Fruit fly (Drosophila melanogaster) whole organism, embryonic: Measurements from ENCODE around the gene Try29F.
A peak's percentile ranks its signal among the peaks of the same experiment; 100 is the strongest.

ENCODE experiments used
- B-H2 ChIP-seq: fragments of 200-800 bp; sonication (Bioruptor generic); optimal IDR thresholded peaks from 2 replicates; lab custom pipeline; 2018; ENCODE audit warnings: missing biosample characterization, mild to moderate bottlenecking, missing genetic modification characterization
- Bgb ChIP-seq: fragments of 200-800 bp; sonication (Bioruptor generic); IDR thresholded peaks from 2 replicates; pipeline ENCODE4 v1.3.6; 2022; ENCODE audit warnings: missing biosample characterization, missing genetic modification characterization; ENCODE audit not compliant: partially characterized antibody
- BtbVII ChIP-seq: fragments of 200-800 bp; sonication (Bioruptor generic); optimal IDR thresholded peaks from 3 replicates; lab custom pipeline; 2017; ENCODE audit warnings: missing biosample characterization, mild to moderate bottlenecking, missing genetic modification characterization
- CG10147 ChIP-seq: fragments of 200-800 bp; sonication (Bioruptor generic); optimal IDR thresholded peaks from 2 replicates; lab custom pipeline; 2019; ENCODE audit warnings: missing biosample characterization, mild to moderate bottlenecking, missing genetic modification characterization, moderate library complexity
- CG14050 ChIP-seq: fragments of 200-800 bp; sonication (Bioruptor generic); IDR thresholded peaks from 3 replicates; pipeline ENCODE4 v1.3.6; 2022; ENCODE audit warnings: missing biosample characterization, missing genetic modification characterization
- CG14441 ChIP-seq: fragments of 200-800 bp; sonication (Bioruptor generic); IDR thresholded peaks from 2 replicates; pipeline ENCODE4 v1.3.6; 2022; ENCODE audit warnings: missing biosample characterization, missing genetic modification characterization
- CG15479 ChIP-seq: fragments of 200-800 bp; sonication (Bioruptor generic); optimal IDR thresholded peaks from 3 replicates; lab custom pipeline; 2019; ENCODE audit warnings: missing biosample characterization, mild to moderate bottlenecking, missing genetic modification characterization, moderate library complexity
- CG16779 ChIP-seq: fragments of 200-800 bp; sonication (Bioruptor generic); IDR thresholded peaks from 2 replicates; pipeline ENCODE4 v1.3.6; 2022; ENCODE audit warnings: missing biosample characterization, missing genetic modification characterization
- CG16813 ChIP-seq: fragments of 200-800 bp; sonication (Bioruptor generic); IDR thresholded peaks from 3 replicates; pipeline ENCODE4 v1.3.6; 2022; ENCODE audit warnings: missing biosample characterization, missing genetic modification characterization; ENCODE audit not compliant: partially characterized antibody
- CG2116 ChIP-seq: fragments of 200-800 bp; sonication (Bioruptor generic); optimal IDR thresholded peaks from 3 replicates; lab custom pipeline; 2018; ENCODE audit warnings: missing biosample characterization, mild to moderate bottlenecking, missing genetic modification characterization
- CG30020 ChIP-seq: fragments of 200-800 bp; optimal IDR thresholded peaks from 2 replicates; lab custom pipeline; 2019; ENCODE audit warnings: missing biosample characterization, mild to moderate bottlenecking, missing genetic modification characterization, moderate library complexity
- CG42726 ChIP-seq: fragments of 200-800 bp; sonication (Bioruptor generic); IDR thresholded peaks from 2 replicates; pipeline ENCODE4 v1.3.6; 2022; ENCODE audit warnings: missing biosample characterization, missing genetic modification characterization; ENCODE audit not compliant: partially characterized antibody
- CG4617 ChIP-seq: fragments of 200-800 bp; sonication (Bioruptor generic); optimal IDR thresholded peaks from 3 replicates; lab custom pipeline; 2016; ENCODE audit warnings: missing biosample characterization, missing genetic modification characterization, borderline replicate concordance
- CG5245 ChIP-seq: fragments of 200-800 bp; sonication (Bioruptor generic); optimal IDR thresholded peaks from 3 replicates; lab custom pipeline; 2016; ENCODE audit warnings: missing biosample characterization, missing genetic modification characterization
- CG5953 ChIP-seq: fragments of 200-800 bp; sonication (Bioruptor generic); IDR thresholded peaks from 2 replicates; pipeline ENCODE4 v1.3.6; 2022; ENCODE audit warnings: missing biosample characterization, missing genetic modification characterization
- CG7786 ChIP-seq: fragments of 200-800 bp; sonication (Bioruptor generic); optimal IDR thresholded peaks from 2 replicates; lab custom pipeline; 2016; ENCODE audit warnings: missing biosample characterization, missing genetic modification characterization
- CG7928 ChIP-seq: fragments of 200-800 bp; sonication (Bioruptor generic); optimal IDR thresholded peaks from 2 replicates; lab custom pipeline; 2017; ENCODE audit warnings: missing biosample characterization, mild to moderate bottlenecking, missing genetic modification characterization
- CTCF ChIP-seq: fragments of 200-800 bp; sonication (Bioruptor generic); optimal IDR thresholded peaks from 2 replicates; lab custom pipeline; 2017; ENCODE audit warnings: missing biosample characterization, mild to moderate bottlenecking, missing genetic modification characterization, moderate library complexity
- Ets65A ChIP-seq: fragments of 200-800 bp; sonication (Bioruptor generic); peaks from one replicate; lab custom pipeline; 2016; ENCODE audit warnings: missing biosample characterization, missing genetic modification characterization
- Fer1 ChIP-seq: fragments of 200-800 bp; sonication (Bioruptor generic); optimal IDR thresholded peaks from 2 replicates; lab custom pipeline; 2017; ENCODE audit warnings: missing biosample characterization, mild to moderate bottlenecking, missing genetic modification characterization
- H2.0 ChIP-seq: fragments of 200-800 bp; sonication (Bioruptor generic); IDR thresholded peaks from 2 replicates; pipeline ENCODE4 v1.3.6; 2022; ENCODE audit warnings: missing biosample characterization, missing genetic modification characterization
- HmgZ ChIP-seq: fragments of 200-800 bp; sonication (Bioruptor generic); optimal IDR thresholded peaks from 2 replicates; lab custom pipeline; 2018; ENCODE audit warnings: missing biosample characterization, mild to moderate bottlenecking, missing genetic modification characterization
- Hmr ChIP-seq: fragments of 200-800 bp; sonication (Bioruptor generic); optimal IDR thresholded peaks from 3 replicates; lab custom pipeline; 2017; ENCODE audit warnings: mild to moderate bottlenecking, missing biosample characterization, missing genetic modification reagents, missing genetic modification characterization
- Hr51 ChIP-seq, 2 experiments: fragments of 200-800 bp; sonication (Bioruptor generic); optimal IDR thresholded peaks; 2 replicates in 1 of 2; 3 replicates in 1 of 2; lab custom pipeline; 2016 to 2018; ENCODE audit warnings: missing biosample characterization in 2 of 2, missing genetic modification characterization in 2 of 2, mild to moderate bottlenecking in 1 of 2, moderate library complexity in 1 of 2
- Hr78 ChIP-seq, 2 experiments: fragments of 200-800 bp in 1 of 2; fragments of >200 bp in 1 of 2; sonication (Bioruptor generic) in 1 of 2; optimal IDR thresholded peaks; 2 replicates each; lab custom pipeline; 2017 to 2019; ENCODE audit warnings: missing biosample characterization in 2 of 2, missing genetic modification characterization in 2 of 2, mild to moderate bottlenecking in 1 of 2, moderate library complexity in 1 of 2
- Kr ChIP-seq: fragments of 200-800 bp; sonication (Bioruptor generic); optimal IDR thresholded peaks from 2 replicates; lab custom pipeline; 2017; ENCODE audit warnings: missing biosample characterization, mild to moderate bottlenecking, missing genetic modification characterization
- Mad ChIP-seq: fragments of 200-800 bp; sonication (Bioruptor generic); optimal IDR thresholded peaks from 2 replicates; lab custom pipeline; 2016; ENCODE audit warnings: missing biosample characterization, missing genetic modification characterization
- Max ChIP-seq: fragments of 200-800 bp; sonication (Bioruptor generic); optimal IDR thresholded peaks from 2 replicates; lab custom pipeline; 2016; ENCODE audit warnings: missing biosample characterization, mild to moderate bottlenecking, missing genetic modification characterization
- Myb ChIP-seq: fragments of 200-800 bp; sonication (Bioruptor generic); optimal IDR thresholded peaks from 2 replicates; lab custom pipeline; 2016; ENCODE audit warnings: missing biosample characterization, missing genetic modification characterization
- NC2β ChIP-seq: fragments of 200-800 bp; sonication (Bioruptor generic); optimal IDR thresholded peaks from 2 replicates; lab custom pipeline; 2016; ENCODE audit warnings: missing biosample characterization, missing genetic modification characterization
- Oli ChIP-seq: fragments of 200-800 bp; sonication (Bioruptor generic); optimal IDR thresholded peaks from 2 replicates; lab custom pipeline; 2018; ENCODE audit warnings: missing biosample characterization, mild to moderate bottlenecking, missing genetic modification characterization, moderate library complexity
- Optix ChIP-seq: fragments of 200-800 bp; sonication (Bioruptor generic); IDR thresholded peaks from 3 replicates; pipeline ENCODE4 v1.3.6; 2022; ENCODE audit warnings: missing biosample characterization, missing genetic modification characterization
- Poxn ChIP-seq: fragments of 200-800 bp; sonication (Bioruptor generic); IDR thresholded peaks from 2 replicates; pipeline ENCODE4 v1.3.6; 2022; ENCODE audit warnings: missing biosample characterization, missing genetic modification characterization
- Ssrp ChIP-seq: fragments of 200-800 bp; sonication (Bioruptor generic); optimal IDR thresholded peaks from 2 replicates; lab custom pipeline; 2018; ENCODE audit warnings: missing biosample characterization, mild to moderate bottlenecking, missing genetic modification characterization, moderate library complexity
- ab ChIP-seq: fragments of 200-800 bp; sonication (Bioruptor generic); optimal IDR thresholded peaks from 2 replicates; lab custom pipeline; 2016; ENCODE audit warnings: missing biosample characterization, missing genetic modification characterization
- caup ChIP-seq: fragments of 200-800 bp; sonication (Bioruptor generic); optimal IDR thresholded peaks from 3 replicates; lab custom pipeline; 2017; ENCODE audit warnings: missing biosample characterization, mild to moderate bottlenecking, missing genetic modification characterization, moderate library complexity; ENCODE audit not compliant: severe bottlenecking
- chinmo ChIP-seq: fragments of 200-800 bp; sonication (Bioruptor generic); IDR thresholded peaks from 4 replicates; pipeline ENCODE4 v1.3.6; 2022; ENCODE audit warnings: missing biosample characterization, missing genetic modification characterization; ENCODE audit not compliant: partially characterized antibody
- da ChIP-seq: fragments of 200-800 bp; sonication (Bioruptor generic); optimal IDR thresholded peaks from 2 replicates; lab custom pipeline; 2016; ENCODE audit warnings: missing biosample characterization, missing genetic modification characterization
- gfzf ChIP-seq: fragments of 200-800 bp; sonication (Bioruptor generic); optimal IDR thresholded peaks from 2 replicates; lab custom pipeline; 2016; ENCODE audit warnings: missing biosample characterization, mild to moderate bottlenecking, missing genetic modification characterization, moderate library complexity
- her ChIP-seq: fragments of 200-800 bp; sonication (Bioruptor generic); optimal IDR thresholded peaks from 2 replicates; lab custom pipeline; 2016; ENCODE audit warnings: missing biosample characterization, missing genetic modification characterization
- jing ChIP-seq: fragments of 200-800 bp; sonication (Bioruptor generic); optimal IDR thresholded peaks from 2 replicates; lab custom pipeline; 2018; ENCODE audit warnings: missing biosample characterization, mild to moderate bottlenecking, missing genetic modification characterization
- jumu ChIP-seq: fragments of 200-800 bp; sonication (Bioruptor generic); optimal IDR thresholded peaks from 3 replicates; lab custom pipeline; 2016; ENCODE audit warnings: missing biosample characterization, missing genetic modification characterization
- knrl ChIP-seq: fragments of 200-800 bp; sonication (Bioruptor generic); IDR thresholded peaks from 3 replicates; pipeline ENCODE4 v1.3.6; 2022; ENCODE audit warnings: missing biosample characterization, missing genetic modification characterization; ENCODE audit not compliant: partially characterized antibody
- seq ChIP-seq: fragments of 200-800 bp; sonication (Bioruptor generic); IDR thresholded peaks from 2 replicates; pipeline ENCODE4 v1.3.6; 2022; ENCODE audit warnings: missing biosample characterization, missing genetic modification characterization
- shn ChIP-seq: fragments of 200-800 bp; sonication (Bioruptor generic); optimal IDR thresholded peaks from 3 replicates; lab custom pipeline; 2016; ENCODE audit warnings: missing biosample characterization, missing genetic modification characterization
- stwl ChIP-seq: fragments of 200-800 bp; sonication (Bioruptor generic); optimal IDR thresholded peaks from 3 replicates; lab custom pipeline; 2018; ENCODE audit warnings: missing biosample characterization, mild to moderate bottlenecking, missing genetic modification characterization, moderate library complexity
- tll ChIP-seq, 2 experiments: fragments of 200-800 bp in 1 of 2; fragments of >200 bp in 1 of 2; sonication (Bioruptor generic) in 1 of 2; optimal IDR thresholded peaks; 2 replicates each; lab custom pipeline; 2017 to 2019; ENCODE audit warnings: missing biosample characterization in 2 of 2, missing genetic modification characterization in 2 of 2, mild to moderate bottlenecking in 1 of 2, moderate library complexity in 1 of 2
- tx ChIP-seq: fragments of 200-800 bp; sonication (Bioruptor generic); optimal IDR thresholded peaks from 2 replicates; lab custom pipeline; 2016; ENCODE audit warnings: missing biosample characterization, missing genetic modification characterization
- zf30C ChIP-seq: fragments of 200-800 bp; sonication (Bioruptor generic); optimal IDR thresholded peaks from 3 replicates; lab custom pipeline; 2018; ENCODE audit warnings: missing biosample characterization, mild to moderate bottlenecking, missing genetic modification characterization
- zfh2 ChIP-seq: fragments of 200-800 bp; sonication (Bioruptor generic); optimal IDR thresholded peaks from 2 replicates; lab custom pipeline; 2016; ENCODE audit warnings: missing biosample characterization, missing genetic modification characterization

Gene Try29F

DNA sequence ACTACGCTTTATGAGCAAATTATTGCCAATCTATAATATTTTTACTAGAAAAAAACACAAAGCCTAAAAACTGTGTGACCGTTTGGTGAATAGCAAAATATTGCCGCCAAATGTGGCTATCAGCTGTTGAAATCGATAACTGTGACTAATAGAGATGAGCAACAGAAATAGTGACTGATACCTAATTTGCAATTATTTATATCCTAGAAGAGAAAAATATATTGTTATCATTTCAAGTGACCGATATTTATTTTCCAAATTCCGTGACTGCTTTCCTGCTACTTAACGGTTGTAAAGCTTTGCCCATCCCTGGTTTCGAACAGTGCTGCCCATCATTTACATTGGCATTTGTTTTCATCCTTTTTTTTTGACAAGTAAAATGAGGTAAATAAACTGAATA is 1.1 kb upstream of the Try29F start, which contains the start of the genes alien and CG18661 (continued):
- TF ChIP-seq gfzf (GFP tag; lab: Kevin White, UChicago), result peak; percentile 88
- TF ChIP-seq caup, result peak; percentile 82
- TF ChIP-seq CG16813 (GFP tag; lab: Robert Waterston, UW), result peak; percentile 72
- TF ChIP-seq Myb (GFP tag; lab: Kevin White, UChicago), result peak; percentile 99
- peak; percentile 94 for TF ChIP-seq jumu (GFP tag; lab: Kevin White, UChicago)
- TF ChIP-seq knrl (GFP tag; lab: Robert Waterston, UW), result peak; percentile 78
- peak; percentile 64 for TF ChIP-seq CG16779 (GFP tag; lab: Robert Waterston, UW)
- TF ChIP-seq Kr (GFP tag; lab: Kevin White, UChicago), result no peak
- TF ChIP-seq H2.0, result peak; percentile 98
- peak; percentile 95 for TF ChIP-seq Optix (GFP tag; lab: Robert Waterston, UW)
- TF ChIP-seq CTCF, result peak; percentile 44
- peak; percentile 61 for TF ChIP-seq CG30020 (tag; lab: Kevin White, UChicago)
- TF ChIP-seq B-H2 (GFP tag; lab: Kevin White, UChicago), result peak; percentile 48
- TF ChIP-seq HmgZ (tag; lab: Kevin White, UChicago), result peak; percentile 78
- peak; percentile 91 for TF ChIP-seq CG14050 (GFP tag; lab: Robert Waterston, UW)
- TF ChIP-seq CG14441, result peak; percentile 91
- TF ChIP-seq CG5245, result peak; percentile 28
- TF ChIP-seq CG4617 (GFP tag; lab: Kevin White, UChicago), result peak; percentile 80
- no peak for TF ChIP-seq BtbVII
- TF ChIP-seq CG10147 (GFP tag; lab: Kevin White, UChicago), result peak; percentile 58
- TF ChIP-seq CG7928 (GFP tag; lab: Kevin White, UChicago), result peak; percentile 91
- peak; percentile 69 for TF ChIP-seq CG2116
- peak; percentile 64 for TF ChIP-seq Mad (GFP tag; lab: Kevin White, UChicago)
- TF ChIP-seq Hmr (GFP tag; lab: Kevin White, UChicago), result peak; percentile 83
- peak; percentile 87 for TF ChIP-seq jing (GFP tag; lab: Kevin White, UChicago)
- peak; percentile 43 for TF ChIP-seq ab (GFP tag; lab: Kevin White, UChicago)
- peak; percentile 84 for TF ChIP-seq seq (GFP tag; lab: Robert Waterston, UW)
- TF ChIP-seq zf30C (GFP tag; lab: Kevin White, UChicago), result no peak
- TF ChIP-seq Hr51 (GFP tag; optimal IDR thresholded peaks at IDR 0.05; lab: Kevin White, UChicago), result peak; percentile 82 to 87
- no peak for TF ChIP-seq CG42726
- TF ChIP-seq zfh2, result peak; percentile 94
- no peak for TF ChIP-seq chinmo (GFP tag; lab: Robert Waterston, UW)
- TF ChIP-seq tx (GFP tag; lab: Kevin White, UChicago), result peak; percentile 95
- no peak for TF ChIP-seq CG15479 (GFP tag; lab: Kevin White, UChicago)
- TF ChIP-seq tll (GFP tag; optimal IDR thresholded peaks at IDR 0.05; lab: Kevin White, UChicago), result peak in 1 of 2 experiments; percentile 17
- TF ChIP-seq her, result peak; percentile 78
- TF ChIP-seq CG7786 (GFP tag; lab: Kevin White, UChicago), result peak; percentile 86
- TF ChIP-seq Ets65A, result peak; percentile 98
- no peak for TF ChIP-seq Hr78 (GFP tag; optimal IDR thresholded peaks at IDR 0.05; lab: Kevin White, UChicago)
- peak; percentile 54 for TF ChIP-seq Fer1 (GFP tag; lab: Kevin White, UChicago)
- peak; percentile 54; the same call in 1 of the 2 replicates for TF ChIP-seq Poxn (GFP tag; lab: Robert Waterston, UW)
- peak; percentile 91 for TF ChIP-seq CG5953 (GFP tag; lab: Robert Waterston, UW)
- TF ChIP-seq shn (GFP tag; lab: Kevin White, UChicago), result peak; percentile 76
- TF ChIP-seq Bgb (GFP tag; lab: Robert Waterston, UW), result peak; percentile 40; the same call in 1 of the 2 replicates
- TF ChIP-seq Oli (tag; lab: Kevin White, UChicago), result peak; percentile 40
- peak; percentile 45 for TF ChIP-seq Max (GFP tag; lab: Kevin White, UChicago)
- TF ChIP-seq da (GFP tag; lab: Kevin White, UChicago), result peak; percentile 30
- TF ChIP-seq stwl, result peak; percentile 98
- peak; percentile 91 for TF ChIP-seq Ssrp (tag; lab: Kevin White, UChicago)
- peak; percentile 70 for TF ChIP-seq NC2β
